Worm (Caenorhabditis elegans): ENCODE measurements around the gene C33G8.2.

DNA sequence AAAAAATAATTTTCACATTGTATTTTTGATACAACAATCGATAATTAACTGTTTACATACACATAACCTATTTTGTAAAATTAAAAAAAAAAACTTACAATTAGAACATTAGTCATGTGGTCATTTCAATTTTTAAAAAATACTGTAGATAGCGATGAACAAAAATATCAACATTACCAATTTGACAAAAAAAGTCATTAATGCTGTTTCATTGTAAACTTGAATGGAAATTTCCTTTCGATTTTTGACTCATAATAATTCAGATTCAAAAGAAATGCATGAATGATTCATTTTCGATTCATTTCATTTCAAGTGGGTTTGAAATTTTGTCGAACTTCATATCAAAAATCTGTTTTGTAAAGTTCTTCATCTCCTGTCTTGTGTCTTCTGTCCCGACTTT lies at the start of gene C33G8.2:
- TF ChIP-seq pqm-1 (tag; optimal IDR thresholded peaks at IDR 0.05): no peak
- TF ChIP-seq dpl-1 (GFP tag; optimal IDR thresholded peaks at IDR 0.05): no peak
- no peak for TF ChIP-seq unc-130 (tag; optimal IDR thresholded peaks at IDR 0.05)
- TF ChIP-seq lsy-2 (tag; optimal IDR thresholded peaks at IDR 0.05): no peak
- no peak for TF ChIP-seq nhr-12 (tag; optimal IDR thresholded peaks at IDR 0.05)
- no peak for TF ChIP-seq elt-2 (tag; optimal IDR thresholded peaks at IDR 0.05)
- TF ChIP-seq lin-39 (tag; optimal IDR thresholded peaks at IDR 0.05): no peak
- no peak for TF ChIP-seq fos-1 (tag; optimal IDR thresholded peaks at IDR 0.05)
- TF ChIP-seq nhr-11 (tag; optimal IDR thresholded peaks at IDR 0.05): no peak
- TF ChIP-seq irx-1 (tag; optimal IDR thresholded peaks at IDR 0.05): no peak

Data from whole organism, L1 larva.